Fruit fly (Drosophila melanogaster) whole organism, embryonic: Measurements from ENCODE around the gene CG43307.

Source experiments
- CG10979 ChIP-seq: fragments of 200-800 bp; sonication (Bioruptor generic); optimal IDR thresholded peaks from 2 replicates; lab custom pipeline; 2018; ENCODE audit warnings: missing biosample characterization, mild to moderate bottlenecking, missing genetic modification characterization, moderate library complexity
- CG11093 ChIP-seq: fragments of 200-800 bp; sonication (Bioruptor generic); IDR thresholded peaks from 3 replicates; pipeline ENCODE4 v1.3.6; 2022; ENCODE audit warnings: missing biosample characterization, missing genetic modification characterization
- CG1647 ChIP-seq: fragments of 200-800 bp; sonication (Bioruptor generic); optimal IDR thresholded peaks from 3 replicates; lab custom pipeline; 2016; ENCODE audit warnings: missing biosample characterization, missing genetic modification characterization
- CG3065 ChIP-seq: fragments of 200-800 bp; sonication (Bioruptor generic); optimal IDR thresholded peaks from 2 replicates; lab custom pipeline; 2016; ENCODE audit warnings: missing biosample characterization, missing genetic modification characterization
- CG32767 ChIP-seq: fragments of 200-800 bp; sonication (Bioruptor generic); IDR thresholded peaks from 2 replicates; pipeline ENCODE4 v1.3.6; 2022; ENCODE audit warnings: missing biosample characterization, missing genetic modification characterization
- CTCF ChIP-seq: fragments of 200-800 bp; sonication (Bioruptor generic); optimal IDR thresholded peaks from 2 replicates; lab custom pipeline; 2017; ENCODE audit warnings: missing biosample characterization, mild to moderate bottlenecking, missing genetic modification characterization, moderate library complexity
- MTF-1 ChIP-seq: fragments of 200-800 bp; sonication (Bioruptor generic); optimal IDR thresholded peaks from 2 replicates; lab custom pipeline; 2018; ENCODE audit warnings: missing biosample characterization, mild to moderate bottlenecking, missing genetic modification characterization, borderline replicate concordance
- Side ChIP-seq: fragments of 200-800 bp; sonication (Bioruptor generic); optimal IDR thresholded peaks from 2 replicates; lab custom pipeline; 2016; ENCODE audit warnings: missing biosample characterization, missing genetic modification characterization
- psq ChIP-seq: fragments of 200-800 bp; sonication (Bioruptor generic); optimal IDR thresholded peaks from 2 replicates; lab custom pipeline; 2017; ENCODE audit warnings: missing biosample characterization, missing genetic modification characterization

DNA sequence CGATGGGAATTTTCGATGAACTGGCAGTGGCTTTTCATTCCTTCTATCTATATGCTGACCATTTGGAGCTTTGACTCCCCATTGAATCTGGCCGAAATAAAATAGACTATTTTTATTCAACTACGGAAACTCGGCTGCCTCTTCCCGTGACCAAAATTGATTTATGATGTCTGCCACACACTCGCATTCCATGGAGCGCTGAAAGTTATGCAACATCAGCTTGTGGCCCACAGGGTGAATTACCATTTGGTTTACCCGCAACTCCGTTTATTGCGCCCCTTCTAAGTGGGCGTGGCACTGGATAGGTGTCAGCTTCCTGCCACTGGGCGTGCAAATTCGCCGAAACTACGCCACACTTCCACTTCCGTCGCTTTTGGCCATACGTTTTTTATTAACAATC lies 18.3 kb upstream of the CG43307 start:
- no peak for TF ChIP-seq CG1647 (GFP tag; lab: Kevin White, UChicago)
- TF ChIP-seq CG3065 (GFP tag; lab: Kevin White, UChicago): no peak
- TF ChIP-seq CTCF (GFP tag; lab: Kevin White, UChicago): no peak
- TF ChIP-seq CG32767 (GFP tag; lab: Robert Waterston, UW): no peak
- no peak for TF ChIP-seq CG10979
- no peak for TF ChIP-seq CG11093 (GFP tag; lab: Robert Waterston, UW)
- no peak for TF ChIP-seq MTF-1 (GFP tag; lab: Kevin White, UChicago)
- no peak for TF ChIP-seq Side (GFP tag; lab: Kevin White, UChicago)
- no peak for TF ChIP-seq psq (GFP tag; lab: Kevin White, UChicago)
